Worm (Caenorhabditis elegans): ENCODE results near the gene F36G9.15.

- TF ChIP-seq W03F9.2 (tag; optimal IDR thresholded peaks at IDR 0.05) (no peak), dao-5 (tag; optimal IDR thresholded peaks at IDR 0.05) (no peak), him-1 (tag; optimal IDR thresholded peaks at IDR 0.05) (no peak)
Measured at ce11 chrV:16024300-16024699, 36.3 kb upstream of the F36G9.15 start, which contains the start of gene T10C6.6.

Data from whole organism, L4/young adult.